Worm (Caenorhabditis elegans) whole organism, L4 larva: ENCODE data around the gene srh-269.

ENCODE experiments used
- F10B5.3 ChIP-seq: sonication (generic microtip); optimal IDR thresholded peaks from 2 replicates; lab custom pipeline; 2016; ENCODE audit warnings: mild to moderate bottlenecking, missing genetic modification characterization, missing compliant biosample characterization
- F26F4.8 ChIP-seq: fragments of 200-800 bp; sonication (Bioruptor generic); conservative IDR thresholded peaks from 2 replicates; pipeline ENCODE4 v1.3.6; 2022; ENCODE audit warnings: missing genetic modification characterization, missing compliant biosample characterization
- T20F7.1 ChIP-seq: fragments of 200-800 bp; sonication (Bioruptor generic); optimal IDR thresholded peaks from 2 replicates; lab custom pipeline; 2018; ENCODE audit warnings: mild to moderate bottlenecking, missing genetic modification characterization, missing compliant biosample characterization
- Y5F2A.4 ChIP-seq: fragments of 200-800 bp; sonication (Bioruptor generic); optimal IDR thresholded peaks from 2 replicates; lab custom pipeline; 2018; ENCODE audit warnings: mild to moderate bottlenecking, missing genetic modification characterization, missing compliant biosample characterization
- ZK337.2 ChIP-seq: fragments of 200-800 bp; sonication (Bioruptor generic); IDR thresholded peaks from 2 replicates; pipeline ENCODE4 v1.3.6; 2022; ENCODE audit warnings: missing genetic modification reagents, missing genetic modification characterization, missing compliant biosample characterization
- ama-1 ChIP-seq: fragments of 150-350 bp; optimal IDR thresholded peaks from 2 replicates; lab custom pipeline; 2014; ENCODE audit warnings: inconsistent platforms, mixed read lengths
- arid-1 ChIP-seq: fragments of 200-800 bp; sonication (Bioruptor generic); conservative IDR thresholded peaks from 2 replicates; pipeline ENCODE4 v1.3.6; 2022; ENCODE audit warnings: missing genetic modification reagents, missing genetic modification characterization, missing compliant biosample characterization
- ceh-62 ChIP-seq: sonication (generic microtip); optimal IDR thresholded peaks from 2 replicates; lab custom pipeline; 2017; ENCODE audit warnings: missing biosample characterization, missing genetic modification characterization
- cey-2 ChIP-seq: sonication (generic microtip); optimal IDR thresholded peaks from 3 replicates; lab custom pipeline; 2017; ENCODE audit warnings: missing genetic modification characterization, mild to moderate bottlenecking, missing compliant biosample characterization, antibody characterized with exemption, borderline replicate concordance; ENCODE audit not compliant: insufficient read depth
- ctbp-1 ChIP-seq: fragments of 200-800 bp; sonication (Bioruptor generic); IDR thresholded peaks from 2 replicates; pipeline ENCODE4 v1.3.6; 2022; ENCODE audit warnings: missing genetic modification reagents, missing genetic modification characterization, missing compliant biosample characterization
- daf-16 ChIP-seq, 3 experiments: sonication (generic microtip); optimal IDR thresholded peaks; 2 replicates each; lab custom pipeline; 2016 to 2017; ENCODE audit warnings: missing genetic modification characterization in 3 of 3, missing genetic modification reagents in 3 of 3, mild to moderate bottlenecking in 2 of 3, missing compliant biosample characterization in 2 of 3, missing biosample characterization in 1 of 3, moderate library complexity in 1 of 3
- dmd-6 ChIP-seq: fragments of 200-800 bp; sonication (Bioruptor generic); IDR thresholded peaks from 2 replicates; pipeline ENCODE4 v1.3.6; 2022; ENCODE audit warnings: missing genetic modification reagents, missing genetic modification characterization, missing compliant biosample characterization
- dmd-8 ChIP-seq: fragments of 200-800 bp; sonication (Bioruptor generic); IDR thresholded peaks from 2 replicates; pipeline ENCODE4 v1.3.6; 2022; ENCODE audit warnings: missing genetic modification characterization, missing compliant biosample characterization
- dpl-1 ChIP-seq: fragments of 150-350 bp; optimal IDR thresholded peaks from 2 replicates; lab custom pipeline; 2014; ENCODE audit warnings: missing biosample characterization, missing genetic modification reagents, missing genetic modification characterization
- dve-1 ChIP-seq: sonication (generic microtip); optimal IDR thresholded peaks from 2 replicates; lab custom pipeline; 2017; ENCODE audit warnings: antibody characterized with exemption, mild to moderate bottlenecking, missing genetic modification characterization, missing compliant biosample characterization; ENCODE audit not compliant: insufficient read depth
- egl-27 ChIP-seq: sonication (generic microtip); optimal IDR thresholded peaks from 3 replicates; lab custom pipeline; 2017; ENCODE audit warnings: missing biosample characterization, missing genetic modification reagents, missing genetic modification characterization
- hlh-11 ChIP-seq: fragments of 200-800 bp; sonication (Bioruptor generic); optimal IDR thresholded peaks from 2 replicates; lab custom pipeline; 2018; ENCODE audit warnings: mild to moderate bottlenecking, missing genetic modification characterization, missing compliant biosample characterization
- jun-1 ChIP-seq: fragments of 150-350 bp; optimal IDR thresholded peaks from 2 replicates; lab custom pipeline; 2014; ENCODE audit warnings: missing biosample characterization, missing genetic modification reagents, missing genetic modification characterization
- lir-3 ChIP-seq: sonication (generic microtip); optimal IDR thresholded peaks from 2 replicates; lab custom pipeline; 2016; ENCODE audit warnings: mild to moderate bottlenecking, missing genetic modification characterization, missing compliant biosample characterization
- nhr-10 ChIP-seq: fragments of 150-350 bp; optimal IDR thresholded peaks from 2 replicates; lab custom pipeline; 2014; ENCODE audit warnings: missing biosample characterization, missing genetic modification characterization
- nhr-111 ChIP-seq: fragments of 200-800 bp; sonication (Bioruptor generic); optimal IDR thresholded peaks from 2 replicates; lab custom pipeline; 2018; ENCODE audit warnings: mild to moderate bottlenecking, missing genetic modification characterization, missing compliant biosample characterization
- nhr-42 ChIP-seq: fragments of 200-800 bp; sonication (Bioruptor generic); IDR thresholded peaks from 2 replicates; pipeline ENCODE4 v1.3.6; 2022; ENCODE audit warnings: missing genetic modification characterization, missing compliant biosample characterization
- nhr-48 ChIP-seq: sonication (generic microtip); optimal IDR thresholded peaks from 2 replicates; lab custom pipeline; 2016; ENCODE audit warnings: mild to moderate bottlenecking, missing genetic modification characterization, missing compliant biosample characterization
- nhr-6 ChIP-seq: fragments of 150-350 bp; optimal IDR thresholded peaks from 2 replicates; lab custom pipeline; 2014; ENCODE audit warnings: missing biosample characterization, missing genetic modification characterization
- pha-4 ChIP-seq, 2 experiments: fragments of 150-350 bp in 1 of 2; fragments of 200-800 bp in 1 of 2; sonication (Bioruptor generic) in 1 of 2; IDR thresholded peaks in 1 of 2; optimal IDR thresholded peaks in 1 of 2; 2 replicates each; pipeline versions ENCODE4 v1.3.6 to Lab custom; 2014 to 2022; ENCODE audit warnings: missing genetic modification characterization in 2 of 2, missing genetic modification reagents in 2 of 2, missing biosample characterization in 1 of 2, missing compliant biosample characterization in 1 of 2
- pqm-1 ChIP-seq: sonication (generic microtip); optimal IDR thresholded peaks from 2 replicates; lab custom pipeline; 2017; ENCODE audit warnings: missing biosample characterization, missing genetic modification characterization
- sdz-12 ChIP-seq: fragments of 200-800 bp; sonication (Bioruptor generic); optimal IDR thresholded peaks from 2 replicates; lab custom pipeline; 2018; ENCODE audit warnings: mild to moderate bottlenecking, missing genetic modification characterization, missing compliant biosample characterization
- snpc-1.2 ChIP-seq: fragments of 200-800 bp; sonication (Bioruptor generic); IDR thresholded peaks from 2 replicates; pipeline ENCODE4 v1.3.6; 2022; ENCODE audit warnings: missing genetic modification reagents, missing genetic modification characterization, missing compliant biosample characterization
- spr-3 ChIP-seq: fragments of 200-800 bp; sonication (Bioruptor generic); optimal IDR thresholded peaks from 2 replicates; lab custom pipeline; 2018; ENCODE audit warnings: mild to moderate bottlenecking, missing genetic modification characterization, missing compliant biosample characterization
- tag-97 ChIP-seq: fragments of 200-800 bp; sonication (Bioruptor generic); IDR thresholded peaks from 2 replicates; pipeline ENCODE4 v1.3.6; 2022; ENCODE audit warnings: missing genetic modification characterization, missing compliant biosample characterization
- tra-1 ChIP-seq: fragments of 200-800 bp; sonication (Bioruptor generic); IDR thresholded peaks from 2 replicates; pipeline ENCODE4 v1.3.6; 2022; ENCODE audit warnings: missing genetic modification reagents, missing genetic modification characterization, missing compliant biosample characterization
- unc-39 ChIP-seq: sonication (generic microtip); optimal IDR thresholded peaks from 2 replicates; lab custom pipeline; 2017; ENCODE audit warnings: missing biosample characterization, missing genetic modification characterization
- unc-62 ChIP-seq, 3 experiments: fragments of 150-350 bp in 1 of 3; sonication (generic microtip); optimal IDR thresholded peaks in 2 of 3; peaks in 1 of 3; 1 replicate in 1 of 3; 2 replicates in 2 of 3; lab custom pipeline; 2014 to 2017; ENCODE audit warnings: missing biosample characterization in 3 of 3, missing genetic modification characterization in 3 of 3, missing genetic modification reagents in 3 of 3, missing genotype in 1 of 3
- vab-7 ChIP-seq: fragments of 200-800 bp; sonication (Bioruptor generic); IDR thresholded peaks from 2 replicates; pipeline ENCODE4 v1.3.6; 2022; ENCODE audit warnings: missing genetic modification reagents, missing genetic modification characterization, missing compliant biosample characterization
- zfp-3 ChIP-seq: fragments of 200-800 bp; sonication (Bioruptor generic); conservative IDR thresholded peaks from 2 replicates; pipeline ENCODE4 v1.3.6; 2022; ENCODE audit warnings: missing genetic modification reagents, missing genetic modification characterization, missing compliant biosample characterization
- zip-11 ChIP-seq: fragments of 200-800 bp; sonication (Bioruptor generic); IDR thresholded peaks from 2 replicates; pipeline ENCODE4 v1.3.6; 2022; ENCODE audit warnings: missing genetic modification characterization, missing compliant biosample characterization
- zip-2 ChIP-seq: fragments of 150-350 bp; optimal IDR thresholded peaks from 2 replicates; lab custom pipeline; 2014; ENCODE audit warnings: missing biosample characterization, missing genetic modification characterization

The srh-269 gene

ce11 chrV:16621894-16622293, 30.1 kb upstream of the srh-269 start (continued):
- no peak for TF ChIP-seq nhr-10 (tag; lab: Kevin White, UChicago)
- peak; percentile 49; the same call in 1 of the 2 replicates for TF ChIP-seq arid-1 (GFP tag; lab: Robert Waterston, UW)
- no peak for TF ChIP-seq zip-11
- peak; percentile 33 for TF ChIP-seq spr-3
- no peak for TF ChIP-seq F10B5.3 (tag; lab: Kevin White, UChicago)
- TF ChIP-seq dmd-6 (GFP tag; lab: Robert Waterston, UW), result peak; percentile 38
- TF ChIP-seq unc-39 (tag; lab: Kevin White, UChicago), result no peak
- TF ChIP-seq nhr-48, result no peak
- no peak for TF ChIP-seq cey-2 (tag; lab: Kevin White, UChicago)
- no peak for TF ChIP-seq ZK337.2 (GFP tag; lab: Robert Waterston, UW)
- TF ChIP-seq tag-97 (GFP tag; lab: Robert Waterston, UW), result no peak
- no peak for TF ChIP-seq dmd-8
- TF ChIP-seq nhr-111 (GFP tag; lab: Kevin White, UChicago), result peak; percentile 1
- no peak for TF ChIP-seq dve-1 (tag; lab: Kevin White, UChicago)
- no peak for TF ChIP-seq lir-3 (tag; lab: Kevin White, UChicago)

DNA sequence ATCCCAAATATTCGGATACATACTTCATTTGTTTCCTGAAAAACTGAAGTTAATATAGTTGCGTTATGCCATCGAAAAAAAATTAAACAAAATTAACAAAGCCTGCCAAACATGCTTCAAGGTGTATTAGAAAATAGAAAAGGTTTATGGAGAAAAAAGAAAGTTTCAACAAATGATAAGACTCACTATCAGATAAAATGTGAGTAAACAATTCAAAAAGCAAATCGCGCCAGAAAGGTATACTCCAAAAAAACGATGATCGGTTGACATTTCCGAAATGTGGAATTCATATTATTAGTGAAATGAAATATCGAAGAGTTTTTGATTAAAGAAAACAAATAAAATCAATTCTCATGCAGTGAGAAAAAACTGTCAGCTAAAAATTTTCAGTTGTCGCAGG, 29.0 kb upstream of the srh-269 start, which contains the start of gene Y70C5A.3:
Gene Y70C5A.3, minus strand, starts transcription at position 50 of the 400 bp plus-strand sequence.
- TF ChIP-seq vab-7 (GFP tag; lab: Robert Waterston, UW), result no peak
- no peak for TF ChIP-seq sdz-12 (GFP tag; lab: Kevin White, UChicago)
- TF ChIP-seq ceh-62 (tag; lab: Kevin White, UChicago), result no peak
- no peak for TF ChIP-seq zip-2 (tag; lab: Kevin White, UChicago)
- TF ChIP-seq snpc-1.2 (GFP tag; lab: Robert Waterston, UW), result no peak
- peak; percentile 42 for TF ChIP-seq dve-1 (tag; lab: Kevin White, UChicago)
- TF ChIP-seq daf-16 (GFP tag; optimal IDR thresholded peaks at IDR 0.05; lab: Kevin White, UChicago), result no peak
- TF ChIP-seq daf-16 (tag; optimal IDR thresholded peaks at IDR 0.05; lab: Kevin White, UChicago), result peak; percentile 92
- TF ChIP-seq tra-1 (GFP tag; lab: Robert Waterston, UW), result no peak
- peak; percentile 34 for TF ChIP-seq pqm-1 (tag; lab: Kevin White, UChicago)
- no peak for TF ChIP-seq hlh-11 (tag; lab: Kevin White, UChicago)
- TF ChIP-seq unc-62 (GFP tag; optimal IDR thresholded peaks at IDR 0.05 in 1 of 2; lab: Kevin White, UChicago), result peak in 1 of 2 experiments; percentile 76
- no peak for TF ChIP-seq unc-62 (tag; optimal IDR thresholded peaks at IDR 0.05; lab: Kevin White, UChicago)
- TF ChIP-seq Y5F2A.4 (GFP tag; lab: Kevin White, UChicago), result no peak
- TF ChIP-seq nhr-6, result no peak
- no peak for TF ChIP-seq dpl-1

- TF ChIP-seq F26F4.8 (GFP tag; lab: Robert Waterston, UW) (no peak), ctbp-1 (no peak), dmd-8 (no peak), egl-27 (tag; lab: Kevin White, UChicago) (no peak), nhr-42 (GFP tag; lab: Robert Waterston, UW) (no peak), T20F7.1 (GFP tag; lab: Kevin White, UChicago) (no peak), pha-4 (GFP tag; IDR thresholded peaks at IDR 0.05; lab: Robert Waterston, UW) (no peak), pha-4 (tag; optimal IDR thresholded peaks at IDR 0.05; lab: Kevin White, UChicago) (no peak), zfp-3 (no peak), ama-1 (lab: Kevin White, UChicago) (no peak), jun-1 (tag; lab: Kevin White, UChicago) (no peak)
Observed at ce11 chrV:16617462-16617861, 25.6 kb upstream of the srh-269 start, which contains the start of gene Y70C5A.4. Gene Y70C5A.4, plus strand, starts transcription at chrV:16617762.
